Worm (Caenorhabditis elegans) whole organism, L3 larva: Measurements from ENCODE around the gene srr-10.
"Not testable (repeated sequence)": the region's sequence is repeated elsewhere in the genome, so short reads cannot be mapped to it uniquely, and the experiment has no call there.

Experiments
- ZK546.5 ChIP-seq: sonication (generic microtip); optimal IDR thresholded peaks from 2 replicates; lab custom pipeline; 2017; ENCODE audit warnings: missing biosample characterization, missing genetic modification characterization
- ceh-16 ChIP-seq: sonication (generic microtip); optimal IDR thresholded peaks from 2 replicates; lab custom pipeline; 2017; ENCODE audit warnings: missing biosample characterization, missing genetic modification characterization
- ceh-28 ChIP-seq: fragments of 150-350 bp; optimal IDR thresholded peaks from 2 replicates; lab custom pipeline; 2014; ENCODE audit warnings: missing biosample characterization, missing genetic modification reagents, missing genetic modification characterization
- ceh-9 ChIP-seq: sonication (generic microtip); optimal IDR thresholded peaks from 2 replicates; lab custom pipeline; 2018; ENCODE audit warnings: missing biosample characterization, missing genetic modification characterization
- daf-12 ChIP-seq: fragments of 150-350 bp; optimal IDR thresholded peaks from 2 replicates; lab custom pipeline; 2014; ENCODE audit warnings: missing biosample characterization, missing genetic modification reagents, missing genetic modification characterization
- elt-2 ChIP-seq: sonication (generic microtip); optimal IDR thresholded peaks from 2 replicates; lab custom pipeline; 2016; ENCODE audit warnings: missing genetic modification reagents, mild to moderate bottlenecking, missing genetic modification characterization, missing compliant biosample characterization
- elt-3 ChIP-seq, 3 experiments: fragments of 150-350 bp in 1 of 3; sonication (generic microtip) in 2 of 3; optimal IDR thresholded peaks; 2 replicates in 2 of 3; 4 replicates in 1 of 3; lab custom pipeline; 2014 to 2017; ENCODE audit warnings: missing biosample characterization in 3 of 3, missing genetic modification characterization in 3 of 3
- fkh-10 ChIP-seq: sonication (generic microtip); optimal IDR thresholded peaks from 2 replicates; lab custom pipeline; 2017; ENCODE audit warnings: missing biosample characterization, missing genetic modification reagents, missing genetic modification characterization
- fos-1 ChIP-seq: fragments of 150-350 bp; optimal IDR thresholded peaks from 2 replicates; lab custom pipeline; 2014; ENCODE audit warnings: missing biosample characterization, missing genetic modification characterization
- jun-1 ChIP-seq: fragments of 150-350 bp; optimal IDR thresholded peaks from 2 replicates; lab custom pipeline; 2014; ENCODE audit warnings: missing biosample characterization, missing genetic modification reagents, missing genetic modification characterization
- lin-15B ChIP-seq: fragments of 150-350 bp; optimal IDR thresholded peaks from 2 replicates; lab custom pipeline; 2014; ENCODE audit warnings: missing biosample characterization, missing genetic modification characterization
- mdl-1 ChIP-seq: fragments of 150-350 bp; optimal IDR thresholded peaks from 2 replicates; lab custom pipeline; 2014; ENCODE audit warnings: missing biosample characterization, missing genetic modification characterization
- mml-1 ChIP-seq: fragments of 150-350 bp; sonication (generic microtip); optimal IDR thresholded peaks from 3 replicates; lab custom pipeline; 2014; ENCODE audit warnings: missing biosample characterization, missing genetic modification characterization
- nfya-1 ChIP-seq: sonication (generic microtip); optimal IDR thresholded peaks from 2 replicates; lab custom pipeline; 2017; ENCODE audit warnings: missing genetic modification characterization, mild to moderate bottlenecking, missing compliant biosample characterization, antibody characterized with exemption, moderate library complexity; ENCODE audit not compliant: insufficient read depth
- nhr-12 ChIP-seq: fragments of 150-350 bp; optimal IDR thresholded peaks from 2 replicates; lab custom pipeline; 2014; ENCODE audit warnings: missing biosample characterization, missing genetic modification characterization
- nhr-23 ChIP-seq: fragments of 150-350 bp; optimal IDR thresholded peaks from 2 replicates; lab custom pipeline; 2014; ENCODE audit warnings: missing biosample characterization, missing genetic modification reagents, missing genetic modification characterization
- nhr-237 ChIP-seq: fragments of 150-350 bp; optimal IDR thresholded peaks from 2 replicates; lab custom pipeline; 2014; ENCODE audit warnings: missing biosample characterization, missing genetic modification characterization
- nhr-25 ChIP-seq: sonication (generic microtip); optimal IDR thresholded peaks from 2 replicates; lab custom pipeline; 2017; ENCODE audit warnings: missing biosample characterization, missing genetic modification characterization
- nhr-28 ChIP-seq: fragments of 150-350 bp; optimal IDR thresholded peaks from 2 replicates; lab custom pipeline; 2014; ENCODE audit warnings: missing biosample characterization, missing genetic modification characterization
- nhr-43 ChIP-seq: sonication (generic microtip); optimal IDR thresholded peaks from 2 replicates; lab custom pipeline; 2016; ENCODE audit warnings: mild to moderate bottlenecking, missing genetic modification characterization, missing compliant biosample characterization; ENCODE audit not compliant: poor library complexity, severe bottlenecking
- nhr-67 ChIP-seq: fragments of 150-350 bp; optimal IDR thresholded peaks from 2 replicates; lab custom pipeline; 2014; ENCODE audit warnings: missing biosample characterization, missing genetic modification characterization
- nhr-76 ChIP-seq: fragments of 150-350 bp; sonication (generic microtip); optimal IDR thresholded peaks from 5 replicates; lab custom pipeline; 2014; ENCODE audit warnings: missing biosample characterization, missing genetic modification characterization
- nhr-77 ChIP-seq: fragments of 150-350 bp; optimal IDR thresholded peaks from 2 replicates; lab custom pipeline; 2014; ENCODE audit warnings: missing biosample characterization, missing genetic modification characterization
- pha-4 ChIP-seq: fragments of 150-350 bp; optimal IDR thresholded peaks from 2 replicates; lab custom pipeline; 2014; ENCODE audit warnings: missing biosample characterization, missing genetic modification reagents, missing genetic modification characterization
- pqm-1 ChIP-seq: fragments of 150-350 bp; optimal IDR thresholded peaks from 2 replicates; lab custom pipeline; 2017; ENCODE audit warnings: missing biosample characterization, missing genetic modification characterization, inconsistent platforms
- sea-2 ChIP-seq: fragments of 150-350 bp; sonication (generic microtip); optimal IDR thresholded peaks from 4 replicates; lab custom pipeline; 2014; ENCODE audit warnings: missing biosample characterization, missing genetic modification reagents, missing genetic modification characterization
- snpc-4 ChIP-seq: fragments of 150-350 bp; optimal IDR thresholded peaks from 2 replicates; lab custom pipeline; 2014; ENCODE audit warnings: missing biosample characterization, missing genetic modification characterization
- tbx-2 ChIP-seq: sonication (generic microtip); optimal IDR thresholded peaks from 2 replicates; lab custom pipeline; 2016; ENCODE audit warnings: mild to moderate bottlenecking, missing genetic modification characterization, missing compliant biosample characterization
- unc-62 ChIP-seq: fragments of 150-350 bp; sonication (generic microtip); optimal IDR thresholded peaks from 4 replicates; lab custom pipeline; 2014; ENCODE audit warnings: missing biosample characterization, missing genetic modification reagents, missing genetic modification characterization
- zag-1 ChIP-seq: fragments of 150-350 bp; optimal IDR thresholded peaks from 2 replicates; lab custom pipeline; 2014; ENCODE audit warnings: missing biosample characterization, missing genetic modification characterization
- ztf-11 ChIP-seq: fragments of 150-350 bp; optimal IDR thresholded peaks from 2 replicates; lab custom pipeline; 2014; ENCODE audit warnings: missing biosample characterization, missing genetic modification characterization
- ztf-4 ChIP-seq: fragments of 150-350 bp; optimal IDR thresholded peaks from 2 replicates; lab custom pipeline; 2014; ENCODE audit warnings: missing biosample characterization, missing genetic modification characterization

srr-10 gene

DNA sequence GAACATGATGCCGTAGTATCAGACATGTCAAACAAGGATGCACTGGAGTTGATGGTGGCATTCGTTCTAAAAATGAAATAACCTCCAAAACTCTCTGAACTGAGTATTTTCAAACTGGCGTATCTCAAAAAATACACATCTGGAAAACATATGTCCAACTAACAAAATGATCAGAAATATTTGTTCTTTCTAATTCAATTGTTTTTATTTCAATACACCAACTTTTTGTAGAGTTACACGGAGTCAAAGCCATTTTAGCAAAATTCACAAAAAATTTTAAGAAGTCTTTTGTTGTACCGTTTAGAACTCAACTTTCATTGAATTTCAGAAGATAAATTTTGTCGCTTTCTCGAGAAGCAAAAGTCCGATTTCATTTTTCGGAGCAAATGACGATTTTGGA is 31.9 kb upstream of the srr-10 start, which contains the start of gene srsx-40:
Gene srsx-40 (minus strand): TSS at position 101 of the 400 bp plus-strand sequence.
- not testable (repeated sequence) for TF ChIP-seq ZK546.5, mml-1, nhr-67 (tag; lab: Kevin White, UChicago)

DNA sequence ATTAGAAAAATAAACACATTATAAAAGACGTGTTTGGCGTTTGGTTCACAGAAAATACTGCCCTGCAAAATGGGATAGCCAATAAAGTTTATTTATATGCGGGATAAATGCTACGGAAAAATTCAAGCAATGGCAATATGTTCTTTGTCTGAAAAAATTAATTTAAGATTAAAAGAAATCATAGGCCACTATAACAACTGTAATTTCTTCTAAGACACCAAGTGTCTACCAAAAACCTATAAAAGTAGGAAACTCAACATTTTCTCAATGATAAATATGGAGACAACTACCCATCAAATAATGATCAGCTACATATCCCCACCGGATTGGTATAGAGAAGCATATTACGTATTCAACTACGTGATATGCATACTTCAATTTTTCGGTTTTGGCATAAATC is 30.1 kb upstream of the srr-10 start, which contains the start of gene srw-3:
Gene srw-3 (plus strand): TSS at position 301 of the 400 bp plus-strand sequence.
- TF ChIP-seq ztf-11 (tag; lab: Kevin White, UChicago) (no peak), nfya-1 (tag; lab: Kevin White, UChicago) (no peak), daf-12 (no peak), ZK546.5 (tag; lab: Kevin White, UChicago) (no peak), lin-15B (no peak)

DNA sequence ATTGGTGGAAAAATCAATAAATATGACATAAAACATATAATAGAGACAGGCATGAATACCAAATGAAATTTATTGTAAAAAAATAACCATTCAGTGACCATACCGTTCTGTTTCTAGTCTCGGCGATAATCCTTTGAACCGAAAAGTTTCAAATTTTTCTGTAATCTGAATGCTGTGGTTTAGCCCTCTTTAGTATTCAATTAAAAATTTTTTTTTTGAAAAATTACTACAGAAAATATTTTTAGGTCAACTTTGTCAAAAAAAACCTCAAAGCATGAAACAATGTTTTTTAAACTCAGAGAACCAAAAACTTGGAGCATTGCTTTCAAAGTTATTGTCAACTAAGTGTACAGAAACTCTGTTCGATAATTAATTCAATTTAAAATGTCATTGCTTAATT is 26.9 kb upstream of the srr-10 start, which contains the start of gene ZK105.11:
Gene ZK105.11 (minus strand): TSS at position 101 of the 400 bp plus-strand sequence.
- TF ChIP-seq nhr-43 (tag; lab: Kevin White, UChicago) (no peak), nhr-25 (tag; lab: Kevin White, UChicago) (no peak), ztf-11 (tag; lab: Kevin White, UChicago) (no peak), jun-1 (tag; lab: Kevin White, UChicago) (no peak), mml-1 (tag; lab: Kevin White, UChicago) (no peak), pha-4 (tag; lab: Kevin White, UChicago) (no peak), pqm-1 (tag; lab: Kevin White, UChicago) (no peak), nhr-28 (no peak), nhr-77 (tag; lab: Kevin White, UChicago) (no peak), mdl-1 (tag; lab: Kevin White, UChicago) (no peak), nfya-1 (tag; lab: Kevin White, UChicago) (no peak), unc-62 (GFP tag; lab: Kevin White, UChicago) (no peak), tbx-2 (no peak), nhr-237 (tag; lab: Kevin White, UChicago) (no peak), ceh-16 (tag; lab: Kevin White, UChicago) (no peak)

- no peak for TF ChIP-seq elt-3 (tag; optimal IDR thresholded peaks at IDR 0.05; lab: Kevin White, UChicago)
- no peak for TF ChIP-seq nhr-67 (tag; lab: Kevin White, UChicago)
- no peak for TF ChIP-seq nhr-237 (tag; lab: Kevin White, UChicago)
- no peak for TF ChIP-seq fkh-10
- no peak for TF ChIP-seq mml-1 (tag; lab: Kevin White, UChicago)
- no peak for TF ChIP-seq lin-15B
- no peak for TF ChIP-seq nhr-23 (tag; lab: Kevin White, UChicago)
- no peak for TF ChIP-seq pqm-1 (tag; lab: Kevin White, UChicago)
- TF ChIP-seq daf-12 = no peak
- no peak for TF ChIP-seq tbx-2
- no peak for TF ChIP-seq nhr-76 (tag; lab: Kevin White, UChicago)
- TF ChIP-seq, all 47 proteins: peak for 0
Measured at ce11 chrV:7713072-7713471, 22.3 kb upstream of the srr-10 start, which contains the start of gene ZK105.13. Gene ZK105.13 (minus strand): TSS chrV:7713172.

ce11 chrV:7713691-7714090 is 21.7 kb upstream of the srr-10 start, which contains the start of gene ZK105.1:
Gene ZK105.1 (plus strand): TSS chrV:7713991.
- TF ChIP-seq elt-2 (tag; lab: Kevin White, UChicago) (no peak), daf-12 (no peak), mdl-1 (tag; lab: Kevin White, UChicago) (no peak), nhr-28 (no peak), pqm-1 (tag; lab: Kevin White, UChicago) (no peak)

DNA sequence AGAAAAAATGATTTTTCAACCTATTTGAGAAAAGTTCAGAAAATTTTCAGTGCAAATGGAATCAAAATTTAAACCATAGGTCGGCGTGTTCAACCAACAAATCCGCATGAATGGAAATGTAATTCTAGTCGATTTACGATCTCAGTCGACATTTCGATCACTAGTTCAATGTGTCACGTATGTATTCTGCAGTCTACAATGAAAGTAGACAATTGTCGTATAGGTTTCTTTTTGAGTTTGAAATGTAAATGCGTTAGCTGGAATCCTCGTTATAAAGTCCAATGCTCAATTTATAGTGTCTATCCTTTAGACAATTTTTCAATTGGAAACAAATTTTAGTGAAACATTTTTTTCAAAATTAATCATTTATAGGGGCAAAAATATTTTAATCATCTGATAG is 19.4 kb upstream of the srr-10 start, which contains the start of gene ZK105.12:
Gene ZK105.12 (minus strand): TSS at position 101 of the 400 bp plus-strand sequence.
- TF ChIP-seq ceh-9 = no peak
- TF ChIP-seq snpc-4 = no peak
- TF ChIP-seq sea-2 (GFP tag; lab: Kevin White, UChicago) = no peak
- TF ChIP-seq ztf-4 (tag; lab: Kevin White, UChicago) = no peak
- TF ChIP-seq fos-1 = no peak
- no peak for TF ChIP-seq nhr-12 (tag; lab: Kevin White, UChicago)
- TF ChIP-seq mml-1 (tag; lab: Kevin White, UChicago) = no peak
- no peak for TF ChIP-seq nhr-23 (tag; lab: Kevin White, UChicago)
- no peak for TF ChIP-seq nhr-237 (tag; lab: Kevin White, UChicago)
- TF ChIP-seq ceh-28 (tag; lab: Kevin White, UChicago) = no peak
- TF ChIP-seq zag-1 (tag; lab: Kevin White, UChicago) = no peak
- TF ChIP-seq, all 47 proteins: peak for 0
